Fruit fly (Drosophila melanogaster) whole organism, pupa: ENCODE measurements around the gene Gapdh2.

Source experiments
- CG10348 ChIP-seq: fragments of 200-800 bp; sonication (Bioruptor generic); IDR thresholded peaks from 2 replicates; pipeline ENCODE4 v1.3.6; 2022; ENCODE audit warnings: missing biosample characterization, missing genetic modification characterization
- CG12605 ChIP-seq: fragments of 200-800 bp; sonication (Bioruptor generic); IDR thresholded peaks from 2 replicates; pipeline ENCODE4 v1.3.6; 2022; ENCODE audit warnings: missing biosample characterization, missing genetic modification characterization
- CG13204 ChIP-seq: fragments of 200-800 bp; sonication (Bioruptor generic); optimal IDR thresholded peaks from 2 replicates; lab custom pipeline; 2018; ENCODE audit warnings: missing biosample characterization, mild to moderate bottlenecking, missing genetic modification characterization, moderate library complexity
- CG14655 ChIP-seq: fragments of 200-800 bp; sonication (Bioruptor generic); optimal IDR thresholded peaks from 3 replicates; lab custom pipeline; 2017; ENCODE audit warnings: mild to moderate bottlenecking, missing biosample characterization, missing genetic modification reagents, missing genetic modification characterization
- CG15710 ChIP-seq: fragments of 200-800 bp; sonication (Bioruptor generic); optimal IDR thresholded peaks from 2 replicates; lab custom pipeline; 2018; ENCODE audit warnings: missing biosample characterization, mild to moderate bottlenecking, missing genetic modification characterization, moderate library complexity
- CG17806 ChIP-seq: fragments of 200-800 bp; sonication (Bioruptor generic); optimal IDR thresholded peaks from 2 replicates; lab custom pipeline; 2018; ENCODE audit warnings: missing biosample characterization, mild to moderate bottlenecking, missing genetic modification characterization, moderate library complexity
- CG32121 ChIP-seq: fragments of 200-800 bp; sonication (Bioruptor generic); IDR thresholded peaks from 2 replicates; pipeline ENCODE4 v1.3.6; 2022; ENCODE audit warnings: missing biosample characterization, missing genetic modification characterization
- CG34367 ChIP-seq: fragments of 200-800 bp; sonication (Bioruptor generic); optimal IDR thresholded peaks from 2 replicates; lab custom pipeline; 2018; ENCODE audit warnings: missing biosample characterization, mild to moderate bottlenecking, missing genetic modification characterization
- CG4496 ChIP-seq: fragments of 200-800 bp; sonication (Bioruptor generic); IDR thresholded peaks from 3 replicates; pipeline ENCODE4 v1.3.6; 2022; ENCODE audit warnings: missing biosample characterization, missing genetic modification characterization
- CG8159 ChIP-seq: fragments of 200-800 bp; sonication (Bioruptor generic); optimal IDR thresholded peaks from 3 replicates; lab custom pipeline; 2018; ENCODE audit warnings: missing biosample characterization, mild to moderate bottlenecking, missing genetic modification characterization, moderate library complexity
- CG8301 ChIP-seq: fragments of 200-800 bp; sonication (Bioruptor generic); optimal IDR thresholded peaks from 2 replicates; lab custom pipeline; 2018; ENCODE audit warnings: missing biosample characterization, mild to moderate bottlenecking, missing genetic modification characterization
- CG9948 ChIP-seq: fragments of 200-800 bp; sonication (Bioruptor generic); optimal IDR thresholded peaks from 2 replicates; lab custom pipeline; 2018; ENCODE audit warnings: missing biosample characterization, mild to moderate bottlenecking, missing genetic modification characterization, moderate library complexity
- D1 ChIP-seq: fragments of 200-800 bp; sonication (Bioruptor generic); optimal IDR thresholded peaks from 2 replicates; lab custom pipeline; 2018; ENCODE audit warnings: missing biosample characterization, mild to moderate bottlenecking, missing genetic modification characterization, moderate library complexity
- EcR ChIP-seq: fragments of 200-800 bp; sonication (Bioruptor generic); optimal IDR thresholded peaks from 3 replicates; lab custom pipeline; 2019; ENCODE audit warnings: missing biosample characterization, missing genetic modification characterization, mild to moderate bottlenecking, moderate library complexity, missing genetic modification reagents
- Ets98B ChIP-seq: fragments of 200-800 bp; sonication (Bioruptor generic); IDR thresholded peaks from 2 replicates; pipeline ENCODE4 v1.3.6; 2022; ENCODE audit warnings: missing biosample characterization, missing genetic modification characterization
- Pif1A ChIP-seq: fragments of 200-800 bp; sonication (Bioruptor generic); optimal IDR thresholded peaks from 3 replicates; lab custom pipeline; 2016; ENCODE audit warnings: missing biosample characterization, missing genetic modification characterization
- Pif1B ChIP-seq: fragments of 200-800 bp; sonication (Bioruptor generic); optimal IDR thresholded peaks from 3 replicates; lab custom pipeline; 2016; ENCODE audit warnings: missing biosample characterization, missing genetic modification characterization
- Snoo ChIP-seq: fragments of 200-800 bp; sonication (Bioruptor generic); optimal IDR thresholded peaks from 3 replicates; lab custom pipeline; 2017; ENCODE audit warnings: missing biosample characterization, mild to moderate bottlenecking, missing genetic modification characterization, inconsistent platforms
- fd96Ca ChIP-seq: fragments of 200-800 bp; sonication (Bioruptor generic); IDR thresholded peaks from 3 replicates; pipeline ENCODE4 v1.3.6; 2022; ENCODE audit warnings: missing biosample characterization, missing genetic modification characterization
- gl ChIP-seq: fragments of 200-800 bp; sonication (Bioruptor generic); optimal IDR thresholded peaks from 2 replicates; lab custom pipeline; 2018; ENCODE audit warnings: missing biosample characterization, mild to moderate bottlenecking, missing genetic modification characterization
- rn ChIP-seq: fragments of 200-800 bp; sonication (Bioruptor generic); IDR thresholded peaks from 2 replicates; pipeline ENCODE4 v1.3.6; 2022; ENCODE audit warnings: missing biosample characterization, missing genetic modification characterization

Gene Gapdh2

dm6 chrX:15866799-15867412 is 1.0 kb upstream of the Gapdh2 start:
- TF ChIP-seq gl (tag; lab: Kevin White, UChicago) (no peak), CG8301 (tag; lab: Kevin White, UChicago) (no peak), CG17806 (no peak), Snoo (tag; lab: Kevin White, UChicago) (no peak), CG9948 (tag; lab: Kevin White, UChicago) (no peak), CG14655 (GFP tag; lab: Kevin White, UChicago) (no peak), Ets98B (GFP tag; lab: Robert Waterston, UW) (no peak), CG34367 (tag; lab: Kevin White, UChicago) (no peak), CG12605 (GFP tag; lab: Robert Waterston, UW) (no peak), Pif1A (GFP tag; lab: Kevin White, UChicago) (no peak), fd96Ca (GFP tag; lab: Robert Waterston, UW) (no peak), CG32121 (GFP tag; lab: Robert Waterston, UW) (no peak)

- TF ChIP-seq D1 (tag; lab: Kevin White, UChicago): no peak
- TF ChIP-seq EcR (GFP tag; lab: Kevin White, UChicago): no peak
- no peak for TF ChIP-seq Pif1A (GFP tag; lab: Kevin White, UChicago)
- no peak for TF ChIP-seq CG4496 (GFP tag; lab: Robert Waterston, UW)
- no peak for TF ChIP-seq CG10348 (GFP tag; lab: Robert Waterston, UW)
- TF ChIP-seq, all 21 proteins: peak for 0
Observed at dm6 chrX:15868781-15869180, 836 bp downstream of the Gapdh2 start.

dm6 chrX:15869843-15870242 is 1.9 kb downstream of the Gapdh2 start, which contains the start of gene CG16952:
Gene CG16952 (plus strand): TSS chrX:15870183.
- TF ChIP-seq Pif1B (no peak), Pif1A (GFP tag; lab: Kevin White, UChicago) (no peak)
- TF ChIP-seq, all 21 proteins: peak for 0

dm6 chrX:15870777-15871757 is 3.1 kb downstream of the Gapdh2 start:
- TF ChIP-seq CG10348 (GFP tag; lab: Robert Waterston, UW) (no peak), CG15710 (tag; lab: Kevin White, UChicago) (no peak), D1 (tag; lab: Kevin White, UChicago) (no peak), CG17806 (no peak), rn (GFP tag; lab: Robert Waterston, UW) (no peak), CG14655 (GFP tag; lab: Kevin White, UChicago) (no peak), CG12605 (GFP tag; lab: Robert Waterston, UW) (no peak), CG13204 (no peak)
- TF ChIP-seq, all 21 proteins: peak for 0

dm6 chrX:15874437-15874836 is 6.5 kb downstream of the Gapdh2 start:
- no peak for TF ChIP-seq CG15710 (tag; lab: Kevin White, UChicago)
- TF ChIP-seq EcR (GFP tag; lab: Kevin White, UChicago): peak; percentile 50

dm6 chrX:15875569-15875968 is 7.6 kb downstream of the Gapdh2 start:
- TF ChIP-seq CG4496 (GFP tag; lab: Robert Waterston, UW): no peak
- TF ChIP-seq CG17806: no peak
- TF ChIP-seq CG8159 (tag; lab: Kevin White, UChicago): no peak
- TF ChIP-seq Pif1A (GFP tag; lab: Kevin White, UChicago): no peak
- TF ChIP-seq CG8301 (tag; lab: Kevin White, UChicago): no peak
- TF ChIP-seq Snoo (tag; lab: Kevin White, UChicago): no peak
- no peak for TF ChIP-seq D1 (tag; lab: Kevin White, UChicago)
- TF ChIP-seq gl (tag; lab: Kevin White, UChicago): no peak
- TF ChIP-seq CG15710 (tag; lab: Kevin White, UChicago): no peak
- TF ChIP-seq CG10348 (GFP tag; lab: Robert Waterston, UW): no peak
- no peak for TF ChIP-seq EcR (GFP tag; lab: Kevin White, UChicago)
